Fruit fly (Drosophila melanogaster): ENCODE measurements around the gene CG42747.

DNA sequence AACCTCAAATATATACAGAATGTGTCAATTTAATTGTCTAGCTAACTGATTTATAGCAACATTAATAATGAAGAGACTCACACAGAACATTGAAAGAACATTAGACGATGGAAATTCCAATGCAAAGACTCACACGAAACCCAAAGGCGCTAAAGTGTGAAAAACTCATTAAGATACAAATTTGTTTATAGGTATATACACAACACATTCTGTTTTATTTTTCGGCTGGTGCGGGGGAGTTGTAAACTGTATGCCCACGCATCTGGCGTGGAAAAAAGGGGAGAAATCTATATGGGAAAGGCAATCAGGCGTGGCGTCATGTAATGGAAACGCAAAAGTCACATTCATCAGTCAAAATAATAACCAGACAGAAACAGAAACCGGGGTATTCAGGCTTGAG lies 119.3 kb downstream of the CG42747 start:
- TF ChIP-seq insv (optimal IDR thresholded peaks at IDR 0.05) (no peak), ttk (optimal IDR thresholded peaks at IDR 0.05) (no peak), Sin3A (optimal IDR thresholded peaks at IDR 0.05) (no peak), psq (optimal IDR thresholded peaks at IDR 0.05) (no peak), h (optimal IDR thresholded peaks at IDR 0.05) (no peak)
